Fruit fly (Drosophila melanogaster): ENCODE measurements around the gene CG7069.

DNA sequence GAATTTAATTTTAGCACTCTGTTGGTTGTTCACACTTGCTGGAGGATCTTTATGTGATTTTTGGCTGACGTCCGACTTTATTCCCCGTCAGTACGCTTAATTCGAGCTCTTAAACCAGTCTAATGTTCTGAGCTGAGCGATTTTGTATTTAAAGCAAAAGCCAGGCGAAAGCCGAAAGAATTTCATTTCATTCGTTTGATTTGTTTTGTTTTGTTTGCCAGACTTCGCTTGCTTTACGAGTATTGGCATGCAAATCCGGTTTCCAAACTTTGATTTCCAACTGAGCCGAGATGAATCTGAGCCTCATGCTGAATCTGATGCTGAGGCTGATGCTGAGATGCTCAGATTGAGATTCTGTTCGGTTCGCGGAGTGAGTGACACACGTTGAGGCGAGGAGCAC is 38.6 kb upstream of the CG7069 start, which contains the start of gene CG5391:
- TF ChIP-seq CG17806 (tag; optimal IDR thresholded peaks at IDR 0.05) (no peak), CG9948 (tag; optimal IDR thresholded peaks at IDR 0.05) (no peak), fd96Ca (GFP tag; IDR thresholded peaks at IDR 0.05) (no peak), Pif1B (GFP tag; optimal IDR thresholded peaks at IDR 0.05) (no peak), CG4496 (GFP tag; IDR thresholded peaks at IDR 0.05) (no peak), Snoo (tag; optimal IDR thresholded peaks at IDR 0.05) (no peak)

All from whole organism, pupa.